Worm (Caenorhabditis elegans) whole organism, L4/young adult: ENCODE results near the gene tebp-2.

Experiments
- W03F9.2 ChIP-seq: fragments of 150-350 bp; optimal IDR thresholded peaks from 2 replicates; lab custom pipeline; 2014; ENCODE audit warnings: missing biosample characterization, missing genetic modification characterization
- dao-5 ChIP-seq: sonication (generic microtip); optimal IDR thresholded peaks from 2 replicates; lab custom pipeline; 2016; ENCODE audit warnings: missing genotype, missing genetic modification characterization, moderate library complexity, missing compliant biosample characterization
- him-1 ChIP-seq: sonication (generic microtip); optimal IDR thresholded peaks from 2 replicates; lab custom pipeline; 2016; ENCODE audit warnings: missing genotype, missing genetic modification reagents, missing genetic modification characterization, missing compliant biosample characterization

DNA sequence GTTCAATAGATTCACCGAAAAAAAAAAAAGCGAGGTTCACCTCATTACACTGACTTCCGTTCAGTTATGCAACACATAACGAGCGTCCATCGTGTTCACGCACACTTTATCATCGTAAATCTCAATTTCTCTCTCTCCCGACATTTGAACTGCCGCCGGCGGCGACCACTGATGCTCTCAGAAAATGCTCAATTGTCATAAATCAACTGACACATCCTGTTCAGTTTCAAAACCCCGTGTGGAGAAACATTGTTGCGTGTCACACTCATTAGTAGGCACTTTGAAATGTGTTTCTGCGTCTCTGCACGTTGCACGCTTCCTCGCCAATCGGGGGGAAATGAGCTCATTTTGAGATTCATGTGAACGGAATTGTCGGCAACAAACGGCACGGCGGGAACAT lies 5.6 kb upstream of the tebp-2 start:
- no peak for TF ChIP-seq him-1 (tag; lab: Kevin White, UChicago)
- TF ChIP-seq dao-5 (tag; lab: Kevin White, UChicago), result no peak
- TF ChIP-seq W03F9.2 (tag; lab: Kevin White, UChicago), result no peak
